Fruit fly (Drosophila melanogaster) S2 (cell line): Measurements from ENCODE around the gene CG34134.

ENCODE experiments used
- CG8478 ChIP-seq: fragments of >200 bp; optimal IDR thresholded peaks from 2 replicates; lab custom pipeline; 2018
- CTCF ChIP-seq, 2 experiments: fragments of >200 bp; optimal IDR thresholded peaks; 2 replicates each; lab custom pipeline; 2018

Gene CG34134

dm6 chr2L:8209362-8209761 lies 18.8 kb upstream of the CG34134 start:
- TF ChIP-seq CG8478 (lab: Kevin White, UChicago) (no peak), CTCF (optimal IDR thresholded peaks at IDR 0.05; lab: Kevin White, UChicago) (no peak)

- TF ChIP-seq CTCF (optimal IDR thresholded peaks at IDR 0.05; lab: Kevin White, UChicago) (no peak), CG8478 (lab: Kevin White, UChicago) (no peak)
Measured at dm6 chr2L:8205871-8206270, 15.3 kb upstream of the CG34134 start, which contains the start of gene CG8419. TSS of gene CG8419 (plus strand) at chr2L:8206171.

DNA sequence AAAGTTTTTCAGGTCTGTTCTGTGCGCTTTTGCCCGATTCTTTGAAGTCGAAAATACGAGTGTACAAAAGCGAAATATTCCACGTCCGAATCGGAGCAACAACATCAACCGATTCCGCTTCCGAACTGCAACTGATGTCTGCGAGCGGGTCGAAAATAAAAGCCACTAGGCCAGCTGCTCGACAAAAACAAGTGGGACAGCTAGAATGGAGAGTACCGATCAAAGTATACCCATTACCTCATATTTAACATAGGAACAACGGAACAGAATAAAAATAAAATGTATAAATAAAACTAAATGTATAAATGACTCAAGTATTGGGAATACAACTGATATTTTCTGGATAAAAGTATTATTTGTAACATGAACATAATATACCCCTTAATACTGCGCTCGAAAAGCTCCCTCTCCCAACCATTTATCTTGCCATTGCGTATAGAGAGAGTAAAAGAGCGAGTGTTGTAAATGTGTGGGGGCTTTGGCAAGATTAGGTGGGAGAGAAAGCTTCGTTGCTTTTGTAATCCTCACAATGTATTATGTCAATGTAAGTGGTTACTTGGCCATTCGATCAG lies 14.5 kb upstream of the CG34134 start, which contains the start of gene SLC5A11:
Gene SLC5A11, minus strand, starts transcription at position 137 of the 572 bp plus-strand sequence.
- no peak for TF ChIP-seq CG8478 (lab: Kevin White, UChicago)
- TF ChIP-seq CTCF (optimal IDR thresholded peaks at IDR 0.05; lab: Kevin White, UChicago) = no peak

dm6 chr2L:8204366-8204765 lies 13.8 kb upstream of the CG34134 start:
- no peak for TF ChIP-seq CTCF (optimal IDR thresholded peaks at IDR 0.05; lab: Kevin White, UChicago)
- TF ChIP-seq CG8478 (lab: Kevin White, UChicago) = no peak

- TF ChIP-seq CTCF (optimal IDR thresholded peaks at IDR 0.05; lab: Kevin White, UChicago) (no peak), CG8478 (lab: Kevin White, UChicago) (no peak)
Measured at dm6 chr2L:8203748-8204147, 13.2 kb upstream of the CG34134 start.

DNA sequence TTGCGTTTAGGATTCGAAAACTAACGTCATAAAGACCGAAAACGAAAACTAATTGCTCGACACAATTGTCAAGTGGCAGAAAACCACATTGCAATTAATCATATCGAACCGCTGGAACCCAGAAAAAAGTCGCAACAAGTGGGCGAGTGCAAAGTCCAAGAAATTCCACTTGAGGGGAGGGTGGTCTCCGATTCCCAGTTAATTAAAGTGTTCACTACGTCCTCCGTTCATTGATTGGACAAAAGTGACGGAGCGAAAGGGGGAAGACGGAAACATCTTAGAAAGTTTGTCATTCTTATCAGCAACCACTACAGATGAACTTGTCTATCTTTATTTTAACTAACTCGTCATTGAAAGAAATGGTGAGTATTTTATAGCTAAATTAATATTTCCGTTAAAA lies 12.0 kb upstream of the CG34134 start:
- TF ChIP-seq CTCF (optimal IDR thresholded peaks at IDR 0.05; lab: Kevin White, UChicago) (no peak), CG8478 (lab: Kevin White, UChicago) (no peak)

dm6 chr2L:8198757-8199156 lies 8.2 kb upstream of the CG34134 start, which contains the start of gene PGAP5:
TSS of gene PGAP5 (plus strand) at chr2L:8198882.
- TF ChIP-seq CTCF (optimal IDR thresholded peaks at IDR 0.05; lab: Kevin White, UChicago) (no peak), CG8478 (lab: Kevin White, UChicago) (no peak)

dm6 chr2L:8196757-8197530 lies 6.4 kb upstream of the CG34134 start, which contains the start of the genes CG8475 and CG8460:
TSS of gene CG8475 (minus strand) at chr2L:8196918.
TSS of gene CG8460 (plus strand) at chr2L:8197193.
- TF ChIP-seq CTCF (optimal IDR thresholded peaks at IDR 0.05; lab: Kevin White, UChicago) = no peak
- TF ChIP-seq CG8478 (lab: Kevin White, UChicago) = no peak

dm6 chr2L:8195722-8196323 lies 5.2 kb upstream of the CG34134 start:
- TF ChIP-seq CTCF (optimal IDR thresholded peaks at IDR 0.05; lab: Kevin White, UChicago) (no peak), CG8478 (lab: Kevin White, UChicago) (no peak)

- peak; percentile 82 to 90 for TF ChIP-seq CTCF (optimal IDR thresholded peaks at IDR 0.05; lab: Kevin White, UChicago)
- TF ChIP-seq CG8478 (lab: Kevin White, UChicago) = no peak
Measured at dm6 chr2L:8185008-8185407, 5.6 kb downstream of the CG34134 start.

DNA sequence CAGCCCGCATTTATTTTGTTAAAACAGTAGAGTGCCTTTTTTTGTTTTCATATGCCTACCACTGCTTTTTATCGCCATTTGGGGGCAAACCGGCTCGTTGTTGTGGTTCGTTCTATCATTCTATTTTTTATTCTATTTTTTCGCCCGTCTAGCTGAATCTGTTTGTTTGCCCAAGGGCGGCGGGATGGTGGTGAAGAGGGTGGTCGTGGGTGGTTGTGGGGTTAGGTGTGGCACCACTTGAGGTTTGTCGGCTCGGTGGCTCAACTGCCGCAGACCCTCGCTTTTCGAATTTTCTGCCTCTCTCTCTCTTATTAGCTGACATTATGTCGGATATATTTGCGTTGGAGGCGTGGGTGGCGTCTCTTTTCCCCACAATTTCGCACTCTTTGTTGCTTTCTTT lies 19.0 kb downstream of the CG34134 start:
- TF ChIP-seq CTCF (optimal IDR thresholded peaks at IDR 0.05; lab: Kevin White, UChicago) (no peak), CG8478 (lab: Kevin White, UChicago) (no peak)

DNA sequence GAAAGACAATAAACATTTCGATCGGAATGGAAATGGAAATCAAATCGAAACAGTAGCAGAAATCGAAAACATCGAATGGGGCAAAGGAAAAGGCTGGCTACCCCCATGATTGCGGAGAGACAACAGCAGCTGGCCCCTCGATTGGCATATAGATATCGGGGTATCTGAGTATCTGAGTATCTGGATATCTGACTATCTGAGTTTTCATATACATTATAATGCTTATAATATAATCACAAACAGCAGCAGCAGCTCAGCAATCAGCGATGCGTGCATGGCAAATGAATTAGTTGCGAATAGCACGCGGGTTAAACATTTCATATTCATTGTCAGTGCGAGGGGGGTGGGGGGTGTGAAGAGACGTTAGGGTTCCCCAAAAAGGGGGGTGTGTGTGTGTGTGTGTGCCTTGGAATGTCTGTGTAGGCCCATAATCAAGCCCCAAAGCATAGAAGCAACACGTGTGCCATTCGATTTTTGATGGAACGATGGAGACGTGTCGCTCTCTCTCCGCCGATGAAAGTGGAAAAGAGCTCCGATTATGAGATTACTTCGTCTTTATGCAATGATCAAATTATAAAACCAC lies 19.9 kb downstream of the CG34134 start:
- TF ChIP-seq CTCF (optimal IDR thresholded peaks at IDR 0.05; lab: Kevin White, UChicago) (no peak), CG8478 (lab: Kevin White, UChicago) (no peak)

dm6 chr2L:8168075-8168474 lies 22.5 kb downstream of the CG34134 start:
- TF ChIP-seq CTCF (optimal IDR thresholded peaks at IDR 0.05; lab: Kevin White, UChicago) = no peak
- TF ChIP-seq CG8478 (lab: Kevin White, UChicago) = no peak

DNA sequence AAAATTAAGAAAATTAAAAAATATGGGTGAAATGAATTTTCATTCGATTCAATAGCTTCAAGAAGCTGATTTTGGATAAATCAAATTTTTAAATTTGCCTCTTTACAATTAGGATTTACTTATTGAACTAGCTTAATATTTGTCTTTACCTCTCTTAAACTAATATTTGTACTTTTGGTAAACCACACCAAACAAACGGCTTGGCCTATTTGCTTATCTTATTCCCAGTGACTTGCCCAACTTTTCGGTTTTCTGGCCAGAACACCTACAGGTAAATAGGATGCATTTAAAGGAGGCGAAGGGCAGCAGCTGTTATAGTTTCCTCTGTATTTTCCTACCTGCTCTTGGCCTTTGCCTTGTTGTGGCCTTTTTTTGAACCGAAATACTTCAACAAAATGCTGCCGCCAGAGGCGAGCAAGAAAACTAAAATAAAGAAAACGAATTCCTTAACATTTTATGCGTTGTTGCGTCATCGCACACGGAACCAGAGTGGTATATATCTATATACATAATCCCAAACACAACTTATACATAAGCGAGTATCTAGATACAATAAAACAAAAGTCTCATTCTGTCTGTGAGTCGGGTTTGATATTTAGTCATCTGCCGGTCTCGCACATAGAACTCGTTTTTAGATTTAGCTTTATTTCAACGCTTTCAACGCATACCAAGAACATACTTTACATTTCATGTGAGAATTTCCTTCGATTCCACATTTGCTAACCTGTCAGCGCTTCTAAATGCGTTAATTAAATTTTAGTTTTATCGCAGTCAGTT lies 24.6 kb downstream of the CG34134 start:
- no peak for TF ChIP-seq CG8478 (lab: Kevin White, UChicago)
- TF ChIP-seq CTCF (optimal IDR thresholded peaks at IDR 0.05; lab: Kevin White, UChicago) = no peak
